Fruit fly (Drosophila melanogaster): ENCODE measurements around the gene CG11029.

DNA sequence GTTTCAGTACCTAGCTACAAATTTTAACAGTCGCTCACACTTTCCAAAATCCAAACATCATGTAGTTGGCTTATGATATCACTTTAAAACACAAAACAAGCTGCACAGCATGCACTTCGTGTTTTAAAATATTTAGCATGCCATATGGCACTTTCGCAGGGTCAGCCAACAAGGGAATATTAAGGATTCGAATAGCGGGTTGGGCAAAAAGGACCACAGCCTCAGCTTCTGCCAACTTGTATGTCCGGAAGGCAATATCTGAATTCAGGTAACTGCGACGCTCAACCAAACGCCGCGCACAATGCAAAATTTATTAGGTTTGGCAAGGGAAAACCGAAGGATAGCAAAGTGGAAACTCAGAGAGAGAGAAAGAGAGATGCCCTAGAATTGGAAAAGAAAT lies 43.3 kb downstream of the CG11029 start:
- TF ChIP-seq Smox (GFP tag; optimal IDR thresholded peaks at IDR 0.05) = no peak
- no peak for TF ChIP-seq CG3032 (tag; optimal IDR thresholded peaks at IDR 0.05)
- no peak for TF ChIP-seq CG16779 (tag; optimal IDR thresholded peaks at IDR 0.05)
- TF ChIP-seq CG32006 (GFP tag; optimal IDR thresholded peaks at IDR 0.05) = no peak
- no peak for TF ChIP-seq topi (GFP tag; optimal IDR thresholded peaks at IDR 0.05)
- no peak for TF ChIP-seq CG1621 (tag; optimal IDR thresholded peaks at IDR 0.05)
- TF ChIP-seq Hr39 (GFP tag; optimal IDR thresholded peaks at IDR 0.05) = no peak
- TF ChIP-seq CG11294 (GFP tag; IDR thresholded peaks at IDR 0.05) = no peak
- no peak for TF ChIP-seq CG8119 (GFP tag; IDR thresholded peaks at IDR 0.05)
- TF ChIP-seq Eip75B (GFP tag; optimal IDR thresholded peaks at IDR 0.05) = no peak
- TF ChIP-seq cyc (GFP tag; optimal IDR thresholded peaks at IDR 0.05) = no peak
- no peak for TF ChIP-seq Sox15 (GFP tag; optimal IDR thresholded peaks at IDR 0.05)
